Worm (Caenorhabditis elegans) whole organism, young adult: ENCODE measurements around the gene hlh-33.

Experiments used
- B0336.3 ChIP-seq: fragments of 200-800 bp; sonication (Bioruptor generic); IDR thresholded peaks from 2 replicates; pipeline ENCODE4 v1.3.6; 2022; ENCODE audit warnings: missing genetic modification characterization, missing compliant biosample characterization
- C06A6.2 ChIP-seq: fragments of 200-800 bp; sonication (Bioruptor generic); conservative IDR thresholded peaks from 2 replicates; pipeline ENCODE4 v1.3.6; 2022; ENCODE audit warnings: missing genetic modification characterization, missing compliant biosample characterization
- D2030.7 ChIP-seq: fragments of 200-800 bp; sonication (Bioruptor generic); IDR thresholded peaks from 2 replicates; pipeline ENCODE4 v1.3.6; 2022; ENCODE audit warnings: missing genetic modification reagents, missing genetic modification characterization, missing compliant biosample characterization
- F37B4.10 ChIP-seq: fragments of 200-800 bp; sonication (Bioruptor generic); IDR thresholded peaks from 2 replicates; pipeline ENCODE4 v1.3.6; 2022; ENCODE audit warnings: missing genetic modification characterization, missing compliant biosample characterization
- F39B2.1 ChIP-seq: fragments of 200-800 bp; sonication (Bioruptor generic); IDR thresholded peaks from 2 replicates; pipeline ENCODE4 v1.3.6; 2022; ENCODE audit warnings: missing genetic modification reagents, missing genetic modification characterization, missing compliant biosample characterization
- F52B5.7 ChIP-seq: sonication (generic microtip); optimal IDR thresholded peaks from 2 replicates; lab custom pipeline; 2016; ENCODE audit warnings: mild to moderate bottlenecking, missing genetic modification characterization, missing compliant biosample characterization
- F55B11.4 ChIP-seq: sonication (generic microtip); optimal IDR thresholded peaks from 2 replicates; lab custom pipeline; 2016; ENCODE audit warnings: missing compliant biosample characterization, missing genetic modification characterization, borderline replicate concordance; ENCODE audit not compliant: insufficient read depth
- F57C9.4 ChIP-seq: sonication (generic microtip); optimal IDR thresholded peaks from 2 replicates; lab custom pipeline; 2017; ENCODE audit warnings: mild to moderate bottlenecking, missing genetic modification characterization, missing compliant biosample characterization
- K11D2.4 ChIP-seq: fragments of 200-800 bp; sonication (Bioruptor generic); IDR thresholded peaks from 2 replicates; pipeline ENCODE4 v1.3.6; 2022; ENCODE audit warnings: missing genetic modification reagents, missing genetic modification characterization, missing compliant biosample characterization
- K12H6.12 ChIP-seq: fragments of 200-800 bp; sonication (Bioruptor generic); optimal IDR thresholded peaks from 2 replicates; lab custom pipeline; 2018; ENCODE audit warnings: mild to moderate bottlenecking, missing genetic modification characterization, missing compliant biosample characterization
- Y53F4B.3 ChIP-seq: fragments of 200-800 bp; sonication (Bioruptor generic); IDR thresholded peaks from 2 replicates; pipeline ENCODE4 v1.3.6; 2022; ENCODE audit warnings: missing genetic modification reagents, missing genetic modification characterization, missing compliant biosample characterization
- Y67H2A.10 ChIP-seq: fragments of 200-800 bp; sonication (Bioruptor generic); conservative IDR thresholded peaks from 2 replicates; pipeline ENCODE4 v1.3.6; 2022; ENCODE audit warnings: missing genetic modification reagents, missing genetic modification characterization, missing compliant biosample characterization
- Y79H2A.3 ChIP-seq: fragments of 200-800 bp; sonication (Bioruptor generic); conservative IDR thresholded peaks from 2 replicates; pipeline ENCODE4 v1.3.6; 2022; ENCODE audit warnings: missing genetic modification reagents, missing genetic modification characterization, missing compliant biosample characterization
- akir-1 ChIP-seq: fragments of 200-800 bp; sonication (Bioruptor generic); optimal IDR thresholded peaks from 2 replicates; lab custom pipeline; 2018; ENCODE audit warnings: mild to moderate bottlenecking, missing genetic modification characterization, moderate library complexity, missing compliant biosample characterization
- ama-1 ChIP-seq, 3 experiments: fragments of 150-350 bp in 1 of 3; sonication (generic microtip) in 2 of 3; optimal IDR thresholded peaks; 2 replicates each; lab custom pipeline; 2014 to 2018; ENCODE audit warnings: missing biosample characterization in 2 of 3, missing genetic modification characterization in 2 of 3, missing genetic modification reagents in 2 of 3
- aptf-2 ChIP-seq: fragments of 200-800 bp; sonication (Bioruptor generic); conservative IDR thresholded peaks from 2 replicates; pipeline ENCODE4 v1.3.6; 2022; ENCODE audit warnings: missing genetic modification reagents, missing genetic modification characterization, missing compliant biosample characterization
- attf-3 ChIP-seq: fragments of 200-800 bp; sonication (Bioruptor generic); conservative IDR thresholded peaks from 2 replicates; pipeline ENCODE4 v1.3.6; 2022; ENCODE audit warnings: missing genetic modification reagents, missing genetic modification characterization, missing compliant biosample characterization
- attf-5 ChIP-seq: fragments of 200-800 bp; sonication (Bioruptor generic); optimal IDR thresholded peaks from 2 replicates; lab custom pipeline; 2018; ENCODE audit warnings: mild to moderate bottlenecking, missing genetic modification characterization, missing compliant biosample characterization
- attf-6 ChIP-seq: fragments of 200-800 bp; sonication (Bioruptor generic); IDR thresholded peaks from 2 replicates; pipeline ENCODE4 v1.3.6; 2022; ENCODE audit warnings: missing genetic modification reagents, missing genetic modification characterization, missing compliant biosample characterization
- bed-1 ChIP-seq: fragments of 200-800 bp; sonication (Bioruptor generic); IDR thresholded peaks from 2 replicates; pipeline ENCODE4 v1.3.6; 2022; ENCODE audit warnings: missing genetic modification reagents, missing genetic modification characterization, missing compliant biosample characterization
- ceh-91 ChIP-seq: fragments of 200-800 bp; sonication (Bioruptor generic); IDR thresholded peaks from 2 replicates; pipeline ENCODE4 v1.3.6; 2022; ENCODE audit warnings: missing genetic modification reagents, missing genetic modification characterization, missing compliant biosample characterization
- die-1 ChIP-seq: sonication (generic microtip); optimal IDR thresholded peaks from 2 replicates; lab custom pipeline; 2016; ENCODE audit warnings: missing genotype, mild to moderate bottlenecking, missing genetic modification characterization, missing compliant biosample characterization
- egl-18 ChIP-seq: fragments of 200-800 bp; sonication (Bioruptor generic); IDR thresholded peaks from 2 replicates; pipeline ENCODE4 v1.3.6; 2022; ENCODE audit warnings: missing genetic modification reagents, missing genetic modification characterization, missing compliant biosample characterization
- ekl-4 ChIP-seq: fragments of 200-800 bp; sonication (Bioruptor generic); IDR thresholded peaks from 2 replicates; pipeline ENCODE4 v1.3.6; 2022; ENCODE audit warnings: missing genetic modification reagents, missing genetic modification characterization, missing compliant biosample characterization
- fkh-3 ChIP-seq: sonication (generic microtip); optimal IDR thresholded peaks from 2 replicates; lab custom pipeline; 2016; ENCODE audit warnings: mild to moderate bottlenecking, missing genetic modification characterization, missing compliant biosample characterization
- him-1 ChIP-seq: sonication (generic microtip); optimal IDR thresholded peaks from 2 replicates; lab custom pipeline; 2016; ENCODE audit warnings: missing genotype, missing genetic modification reagents, missing genetic modification characterization, missing compliant biosample characterization
- hlh-12 ChIP-seq: sonication (generic microtip); optimal IDR thresholded peaks from 2 replicates; lab custom pipeline; 2016; ENCODE audit warnings: missing genetic modification characterization, missing compliant biosample characterization
- hmg-20 ChIP-seq: fragments of 200-800 bp; sonication (Bioruptor generic); IDR thresholded peaks from 2 replicates; pipeline ENCODE4 v1.3.6; 2022; ENCODE audit warnings: missing genetic modification reagents, missing genetic modification characterization, missing compliant biosample characterization
- hrde-1 ChIP-seq: sonication (generic microtip); optimal IDR thresholded peaks from 2 replicates; lab custom pipeline; 2016; ENCODE audit warnings: missing genetic modification characterization, mild to moderate bottlenecking, missing compliant biosample characterization, moderate library complexity, missing genotype, missing genetic modification reagents, borderline replicate concordance
- lag-1 ChIP-seq: fragments of 200-800 bp; sonication (Bioruptor generic); IDR thresholded peaks from 2 replicates; pipeline ENCODE4 v1.3.6; 2022; ENCODE audit warnings: missing genetic modification reagents, missing genetic modification characterization, missing compliant biosample characterization
- let-526 ChIP-seq: fragments of 200-800 bp; sonication (Bioruptor generic); IDR thresholded peaks from 2 replicates; pipeline ENCODE4 v1.3.6; 2022; ENCODE audit warnings: missing genetic modification reagents, missing genetic modification characterization, missing compliant biosample characterization
- let-607 ChIP-seq, 2 experiments: fragments of 200-800 bp in 1 of 2; sonication (Bioruptor generic) in 1 of 2; sonication (generic microtip) in 1 of 2; optimal IDR thresholded peaks; 2 replicates each; lab custom pipeline; 2016 to 2018; ENCODE audit warnings: mild to moderate bottlenecking in 2 of 2, missing compliant biosample characterization in 2 of 2, missing genetic modification characterization in 2 of 2, moderate library complexity in 2 of 2, missing genotype in 1 of 2
- lin-26 ChIP-seq: fragments of 200-800 bp; sonication (Bioruptor generic); IDR thresholded peaks from 2 replicates; pipeline ENCODE4 v1.3.6; 2022; ENCODE audit warnings: missing genetic modification reagents, missing genetic modification characterization, missing compliant biosample characterization
- lin-35 ChIP-seq, 3 experiments: fragments of 150-350 bp in 2 of 3; sonication (generic microtip) in 1 of 3; optimal IDR thresholded peaks; 2 replicates each; lab custom pipeline; 2014 to 2018; ENCODE audit warnings: missing biosample characterization in 3 of 3, missing genetic modification characterization in 3 of 3, missing genetic modification reagents in 3 of 3
- lsl-1 ChIP-seq: fragments of 200-800 bp; sonication (Bioruptor generic); optimal IDR thresholded peaks from 2 replicates; lab custom pipeline; 2018; ENCODE audit warnings: mild to moderate bottlenecking, missing genetic modification characterization, moderate library complexity, missing compliant biosample characterization
- madf-10 ChIP-seq: sonication (generic microtip); optimal IDR thresholded peaks from 2 replicates; lab custom pipeline; 2016; ENCODE audit warnings: mild to moderate bottlenecking, missing genetic modification characterization, missing compliant biosample characterization
- madf-6 ChIP-seq: fragments of 200-800 bp; sonication (Bioruptor generic); IDR thresholded peaks from 2 replicates; pipeline ENCODE4 v1.3.6; 2022; ENCODE audit warnings: missing genetic modification reagents, missing genetic modification characterization, missing compliant biosample characterization
- mcd-1 ChIP-seq: fragments of 200-800 bp; sonication (Bioruptor generic); IDR thresholded peaks from 2 replicates; pipeline ENCODE4 v1.3.6; 2022; ENCODE audit warnings: missing genetic modification reagents, missing genetic modification characterization, missing compliant biosample characterization
- nfya-2 ChIP-seq: fragments of 200-800 bp; sonication (Bioruptor generic); IDR thresholded peaks from 2 replicates; pipeline ENCODE4 v1.3.6; 2022; ENCODE audit warnings: missing genetic modification reagents, missing genetic modification characterization, missing compliant biosample characterization
- pha-4 ChIP-seq: fragments of 150-350 bp; sonication (generic microtip); optimal IDR thresholded peaks from 2 replicates; lab custom pipeline; 2014; ENCODE audit warnings: missing biosample characterization, missing genetic modification reagents, missing genetic modification characterization
- rcor-1 ChIP-seq: fragments of 200-800 bp; sonication (Bioruptor generic); IDR thresholded peaks from 2 replicates; pipeline ENCODE4 v1.3.6; 2022; ENCODE audit warnings: missing genetic modification reagents, missing genetic modification characterization, missing compliant biosample characterization
- snpc-1.1 ChIP-seq: sonication (generic microtip); optimal IDR thresholded peaks from 2 replicates; lab custom pipeline; 2017; ENCODE audit warnings: missing genetic modification characterization, mild to moderate bottlenecking, missing compliant biosample characterization, antibody characterized with exemption, moderate library complexity, missing genotype, missing genetic modification reagents; ENCODE audit not compliant: insufficient read depth
- somi-1 ChIP-seq: fragments of 200-800 bp; sonication (Bioruptor generic); optimal IDR thresholded peaks from 2 replicates; lab custom pipeline; 2018; ENCODE audit warnings: mild to moderate bottlenecking, missing genetic modification characterization, missing compliant biosample characterization
- unc-130 ChIP-seq: sonication (generic microtip); optimal IDR thresholded peaks from 2 replicates; lab custom pipeline; 2016; ENCODE audit warnings: missing genetic modification reagents, missing genetic modification characterization, missing compliant biosample characterization
- ztf-22 ChIP-seq: fragments of 200-800 bp; sonication (Bioruptor generic); optimal IDR thresholded peaks from 2 replicates; lab custom pipeline; 2018; ENCODE audit warnings: mild to moderate bottlenecking, missing genetic modification characterization, moderate library complexity, missing compliant biosample characterization
- ztf-28 ChIP-seq: fragments of 200-800 bp; sonication (Bioruptor generic); IDR thresholded peaks from 2 replicates; pipeline ENCODE4 v1.3.6; 2022; ENCODE audit warnings: missing genetic modification reagents, missing genetic modification characterization, missing compliant biosample characterization
- ztf-6 ChIP-seq: fragments of 200-800 bp; sonication (Bioruptor generic); IDR thresholded peaks from 2 replicates; pipeline ENCODE4 v1.3.6; 2022; ENCODE audit warnings: missing genetic modification reagents, missing genetic modification characterization, missing compliant biosample characterization

hlh-33 gene

ce11 chrIII:1859532-1859931 lies 4.3 kb downstream of the hlh-33 start, which contains the start of gene ddp-1 (continued):
- TF ChIP-seq Y53F4B.3 = 0 out of 2 replicates have a peak, but pooled peaks have one; percentile 22
- TF ChIP-seq let-607 (tag; optimal IDR thresholded peaks at IDR 0.05; lab: Kevin White, UChicago) = peak; percentile 45 to 67
- no peak for TF ChIP-seq F55B11.4 (tag; lab: Kevin White, UChicago)
- TF ChIP-seq pha-4 = peak; percentile 55
- no peak for TF ChIP-seq ama-1 (optimal IDR thresholded peaks at IDR 0.05; lab: Kevin White, UChicago)
- TF ChIP-seq ama-1 (GFP tag; optimal IDR thresholded peaks at IDR 0.05; lab: Kevin White, UChicago) = peak in 1 of 2 experiments; percentile 13
- 0 out of 2 replicates have a peak, but pooled peaks have one; percentile 58 for TF ChIP-seq ztf-28
- peak; percentile 97 for TF ChIP-seq mcd-1
- peak; percentile 88 for TF ChIP-seq lsl-1
- TF ChIP-seq attf-5 (GFP tag; lab: Kevin White, UChicago) = peak; percentile 93
- no peak for TF ChIP-seq F37B4.10 (GFP tag; lab: Robert Waterston, UW)
- TF ChIP-seq Y67H2A.10 (GFP tag; lab: Robert Waterston, UW) = peak; percentile 62; the same call in 1 of the 2 replicates
- TF ChIP-seq Y79H2A.3 = 0 out of 2 replicates have a peak, but pooled peaks have one; percentile 53
- peak; percentile 93 for TF ChIP-seq hmg-20 (GFP tag; lab: Robert Waterston, UW)
- peak; percentile 96 for TF ChIP-seq B0336.3 (GFP tag; lab: Robert Waterston, UW)
- TF ChIP-seq K12H6.12 = peak; percentile 63
- TF ChIP-seq bed-1 (GFP tag; lab: Robert Waterston, UW) = no peak
- no peak for TF ChIP-seq aptf-2
- TF ChIP-seq ztf-6 (GFP tag; lab: Robert Waterston, UW) = no peak
- TF ChIP-seq D2030.7 (GFP tag; lab: Robert Waterston, UW) = peak; percentile 88
- peak; percentile 67 for TF ChIP-seq snpc-1.1 (tag; lab: Kevin White, UChicago)
- peak; percentile 78 for TF ChIP-seq somi-1 (GFP tag; lab: Kevin White, UChicago)
- peak; percentile 79 for TF ChIP-seq F52B5.7 (tag; lab: Kevin White, UChicago)
- 0 out of 2 replicates have a peak, but pooled peaks have one; percentile 85 for TF ChIP-seq nfya-2 (GFP tag; lab: Robert Waterston, UW)
- peak; percentile 72; the same call in 1 of the 2 replicates for TF ChIP-seq egl-18 (GFP tag; lab: Robert Waterston, UW)
- peak; percentile 87 for TF ChIP-seq F39B2.1 (GFP tag; lab: Robert Waterston, UW)
- TF ChIP-seq rcor-1 = peak; percentile 97
- TF ChIP-seq ztf-22 (GFP tag; lab: Kevin White, UChicago) = no peak
- peak; percentile 91 for TF ChIP-seq C06A6.2
- TF ChIP-seq lin-35 (GFP tag; optimal IDR thresholded peaks at IDR 0.05; lab: Kevin White, UChicago) = peak; percentile 93 to 99 (median 95)
- no peak for TF ChIP-seq hlh-12 (tag; lab: Kevin White, UChicago)
- peak; percentile 67; the same call in 1 of the 2 replicates for TF ChIP-seq ceh-91
- TF ChIP-seq hrde-1 (tag; lab: Kevin White, UChicago) = peak; percentile 86
- TF ChIP-seq die-1 = peak; percentile 73
- TF ChIP-seq akir-1 (GFP tag; lab: Kevin White, UChicago) = no peak
- TF ChIP-seq F57C9.4 (tag; lab: Kevin White, UChicago) = peak; percentile 88
- peak; percentile 80 for TF ChIP-seq madf-10 (tag; lab: Kevin White, UChicago)
- TF ChIP-seq lin-26 (GFP tag; lab: Robert Waterston, UW) = peak; percentile 88
- peak; percentile 65; the same call in 1 of the 2 replicates for TF ChIP-seq let-526 (GFP tag; lab: Robert Waterston, UW)
- TF ChIP-seq unc-130 (GFP tag; lab: Kevin White, UChicago) = peak; percentile 54
- peak; percentile 98 for TF ChIP-seq ekl-4
- TF ChIP-seq madf-6 (GFP tag; lab: Robert Waterston, UW) = peak; percentile 94
- peak; percentile 72 for TF ChIP-seq him-1
- TF ChIP-seq attf-3 (GFP tag; lab: Robert Waterston, UW) = peak; percentile 85
- 0 out of 2 replicates have a peak, but pooled peaks have one; percentile 63 for TF ChIP-seq lag-1
- TF ChIP-seq K11D2.4 (GFP tag; lab: Robert Waterston, UW) = peak; percentile 96
- peak; percentile 57; the same call in 1 of the 2 replicates for TF ChIP-seq attf-6
- TF ChIP-seq fkh-3 = peak; percentile 49
